Fruit fly (Drosophila melanogaster) whole organism, wandering third instar larva: ENCODE measurements around the gene CG31178.

Experiments used
- Abd-B ChIP-seq: fragments of >200 bp; optimal IDR thresholded peaks from 2 replicates; lab custom pipeline; 2017; ENCODE audit warnings: missing biosample characterization, missing genetic modification characterization
- CG32264 ChIP-seq: fragments of 200-800 bp; sonication (Bioruptor generic); optimal IDR thresholded peaks from 2 replicates; lab custom pipeline; 2016; ENCODE audit warnings: missing biosample characterization, missing genetic modification characterization
- CG9705 ChIP-seq: fragments of 200-800 bp; sonication (Bioruptor generic); optimal IDR thresholded peaks from 2 replicates; lab custom pipeline; 2018; ENCODE audit warnings: missing biosample characterization, mild to moderate bottlenecking, missing genetic modification characterization
- CrebA ChIP-seq: fragments of 200-800 bp; sonication (Bioruptor generic); optimal IDR thresholded peaks from 2 replicates; lab custom pipeline; 2016; ENCODE audit warnings: missing biosample characterization, mild to moderate bottlenecking, missing genetic modification characterization, borderline replicate concordance
- Dfd ChIP-seq: fragments of >200 bp; optimal IDR thresholded peaks from 2 replicates; lab custom pipeline; 2017; ENCODE audit warnings: missing biosample characterization, missing genetic modification characterization
- Dif ChIP-seq: fragments of 200-275, 200-300 bp; sonication (Bioruptor generic); optimal IDR thresholded peaks from 2 replicates; lab custom pipeline; 2018; ENCODE audit warnings: missing biosample characterization, missing genetic modification characterization; ENCODE audit not compliant: partially characterized antibody
- GATAd ChIP-seq: sonication (Bioruptor generic); optimal IDR thresholded peaks from 2 replicates; lab custom pipeline; 2016; ENCODE audit warnings: missing biosample characterization, missing genetic modification characterization
- HLH106 ChIP-seq: fragments of 200-800 bp; optimal IDR thresholded peaks from 3 replicates; lab custom pipeline; 2019; ENCODE audit warnings: missing biosample characterization, mild to moderate bottlenecking, missing genetic modification characterization, moderate library complexity
- Hnf4 ChIP-seq: fragments of 200-800 bp; sonication (Bioruptor generic); optimal IDR thresholded peaks from 2 replicates; lab custom pipeline; 2016; ENCODE audit warnings: missing biosample characterization, mild to moderate bottlenecking, missing genetic modification characterization
- Hr78 ChIP-seq: fragments of >200 bp; optimal IDR thresholded peaks from 2 replicates; lab custom pipeline; 2017; ENCODE audit warnings: missing biosample characterization, missing genetic modification characterization
- Hr83 ChIP-seq: fragments of 200-300 bp; sonication (Bioruptor generic); optimal IDR thresholded peaks from 2 replicates; lab custom pipeline; 2016; ENCODE audit warnings: missing biosample characterization, mild to moderate bottlenecking, missing genetic modification characterization, moderate library complexity; ENCODE audit not compliant: poor library complexity, severe bottlenecking
- Jra ChIP-seq: sonication (Bioruptor generic); optimal IDR thresholded peaks from 2 replicates; lab custom pipeline; 2016; ENCODE audit warnings: missing biosample characterization, missing genetic modification characterization
- Mio ChIP-seq: sonication (Bioruptor generic); optimal IDR thresholded peaks from 2 replicates; lab custom pipeline; 2016; ENCODE audit warnings: missing biosample characterization, missing genetic modification characterization
- Myc ChIP-seq: fragments of >200 bp; optimal IDR thresholded peaks from 2 replicates; lab custom pipeline; 2017
- N ChIP-seq: fragments of >200 bp; optimal IDR thresholded peaks from 2 replicates; lab custom pipeline; 2018; ENCODE audit warnings: missing biosample characterization, missing external identifiers, missing genetic modification characterization
- OdsH ChIP-seq: fragments of 200-800 bp; sonication (Bioruptor generic); optimal IDR thresholded peaks from 2 replicates; lab custom pipeline; 2016; ENCODE audit warnings: missing biosample characterization, mild to moderate bottlenecking, missing genetic modification characterization
- Rel ChIP-seq, 2 experiments: fragments of 200-800 bp; sonication (Bioruptor generic) in 1 of 2; optimal IDR thresholded peaks; 2 replicates in 1 of 2; 3 replicates in 1 of 2; lab custom pipeline; 2016 to 2019; ENCODE audit warnings: mild to moderate bottlenecking in 2 of 2, missing biosample characterization in 2 of 2, missing genetic modification characterization in 2 of 2, moderate library complexity in 1 of 2
- Sp1 ChIP-seq: fragments of 200-800 bp; sonication (Bioruptor generic); optimal IDR thresholded peaks from 3 replicates; lab custom pipeline; 2019; ENCODE audit warnings: missing biosample characterization, mild to moderate bottlenecking, missing genetic modification characterization, moderate library complexity
- Vsx2 ChIP-seq: fragments of 200-300, 225-300 bp; sonication (Bioruptor generic); optimal IDR thresholded peaks from 2 replicates; lab custom pipeline; 2018; ENCODE audit warnings: missing biosample characterization, missing genetic modification characterization; ENCODE audit not compliant: partially characterized antibody
- br ChIP-seq: fragments of 200-800 bp; sonication (Bioruptor generic); optimal IDR thresholded peaks from 2 replicates; lab custom pipeline; 2016; ENCODE audit warnings: missing biosample characterization, missing genetic modification characterization
- brk ChIP-seq: fragments of 200-800 bp; sonication (Bioruptor generic); optimal IDR thresholded peaks from 2 replicates; lab custom pipeline; 2016; ENCODE audit warnings: missing biosample characterization, mild to moderate bottlenecking, missing genetic modification characterization
- dl ChIP-seq, 2 experiments: fragments of 175-275, 200-275 bp in 1 of 2; fragments of 200-275 bp in 1 of 2; sonication (Bioruptor generic); optimal IDR thresholded peaks; lab custom pipeline; 2018; ENCODE audit warnings: mild to moderate bottlenecking in 2 of 2, missing biosample characterization in 2 of 2, missing genetic modification characterization in 2 of 2, moderate library complexity in 2 of 2; ENCODE audit not compliant: partially characterized antibody in 2 of 2, insufficient read depth in 1 of 2
- dmrt93B ChIP-seq: fragments of 200-800 bp; sonication (Bioruptor generic); optimal IDR thresholded peaks from 2 replicates; lab custom pipeline; 2018; ENCODE audit warnings: missing biosample characterization, mild to moderate bottlenecking, missing genetic modification characterization
- dsf ChIP-seq: sonication (Bioruptor generic); optimal IDR thresholded peaks from 2 replicates; lab custom pipeline; 2016; ENCODE audit warnings: missing biosample characterization, missing genetic modification characterization, borderline replicate concordance
- ey ChIP-seq: fragments of 200-800 bp; sonication (Bioruptor generic); optimal IDR thresholded peaks from 2 replicates; lab custom pipeline; 2016; ENCODE audit warnings: missing biosample characterization, missing genetic modification characterization
- foxo ChIP-seq, 2 experiments: fragments of 200-800 bp; sonication (Bioruptor generic); optimal IDR thresholded peaks; 2 replicates in 1 of 2; 3 replicates in 1 of 2; lab custom pipeline; 2016 to 2017; ENCODE audit warnings: missing biosample characterization in 2 of 2, missing genetic modification characterization in 2 of 2
- fru ChIP-seq: fragments of 200-800 bp; sonication (Bioruptor generic); optimal IDR thresholded peaks from 3 replicates; lab custom pipeline; 2016; ENCODE audit warnings: missing biosample characterization, mild to moderate bottlenecking, missing genetic modification characterization
- h ChIP-seq: fragments of 200-800 bp; sonication (Bioruptor generic); optimal IDR thresholded peaks from 3 replicates; lab custom pipeline; 2016; ENCODE audit warnings: missing biosample characterization, mild to moderate bottlenecking, missing genetic modification characterization
- jim ChIP-seq: fragments of 175-275, 200-325 bp; sonication (Bioruptor generic); optimal IDR thresholded peaks from 2 replicates; lab custom pipeline; 2016; ENCODE audit warnings: missing biosample characterization, mild to moderate bottlenecking, missing genetic modification characterization
- lola ChIP-seq: fragments of >200 bp; optimal IDR thresholded peaks from 2 replicates; lab custom pipeline; 2017; ENCODE audit warnings: missing biosample characterization, missing genetic modification characterization
- pan ChIP-seq: fragments of >200 bp; optimal IDR thresholded peaks from 2 replicates; lab custom pipeline; 2017
- psq ChIP-seq: fragments of 200-800 bp; sonication (Bioruptor generic); optimal IDR thresholded peaks from 3 replicates; lab custom pipeline; 2017; ENCODE audit warnings: missing biosample characterization, mild to moderate bottlenecking, missing genetic modification characterization, moderate library complexity
- rgr ChIP-seq: fragments of 200-800 bp; sonication (Bioruptor generic); optimal IDR thresholded peaks from 3 replicates; lab custom pipeline; 2016; ENCODE audit warnings: missing biosample characterization, mild to moderate bottlenecking, missing genetic modification characterization
- sage ChIP-seq: fragments of 200-800 bp; sonication (Bioruptor generic); optimal IDR thresholded peaks from 2 replicates; lab custom pipeline; 2016; ENCODE audit warnings: missing biosample characterization, mild to moderate bottlenecking, missing genetic modification characterization
- sv ChIP-seq: fragments of 200-800 bp; sonication (Bioruptor generic); optimal IDR thresholded peaks from 3 replicates; lab custom pipeline; 2016; ENCODE audit warnings: missing biosample characterization, missing genetic modification characterization
- tai ChIP-seq: sonication (Bioruptor generic); optimal IDR thresholded peaks from 2 replicates; lab custom pipeline; 2016; ENCODE audit warnings: missing biosample characterization, missing genetic modification characterization
- usp ChIP-seq: fragments of >200 bp; optimal IDR thresholded peaks from 2 replicates; lab custom pipeline; 2017; ENCODE audit warnings: missing biosample characterization, missing genetic modification characterization
- woc ChIP-seq: sonication (Bioruptor generic); optimal IDR thresholded peaks from 2 replicates; lab custom pipeline; 2016; ENCODE audit warnings: missing biosample characterization, mild to moderate bottlenecking, missing genetic modification characterization

The CG31178 gene

DNA sequence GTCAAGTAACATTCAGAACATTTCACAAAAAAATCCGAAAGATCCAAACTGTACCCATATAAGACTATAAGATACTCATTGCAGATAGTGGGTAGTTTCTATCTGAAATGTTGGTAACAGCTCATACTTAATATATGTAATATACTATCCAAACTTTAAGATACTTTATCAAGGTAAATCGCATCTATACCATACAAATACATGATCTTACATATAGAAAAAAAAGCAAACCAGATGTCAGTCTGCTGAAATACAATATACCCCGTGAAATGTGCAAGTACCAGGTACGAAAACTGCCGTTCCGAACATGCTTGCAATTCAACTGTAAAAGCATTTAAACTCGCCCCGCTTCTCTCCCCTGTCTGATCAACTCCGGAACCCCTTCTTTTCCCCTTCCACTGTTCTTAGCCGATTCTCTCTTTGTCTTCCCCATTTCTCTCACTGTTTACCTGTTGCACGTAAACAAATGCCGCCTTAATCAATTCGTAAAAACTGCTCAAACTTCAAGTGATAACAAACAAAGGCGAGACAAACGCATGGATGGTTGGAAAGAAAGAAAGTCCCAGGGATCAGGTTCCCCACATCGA lies 46.0 kb upstream of the CG31178 start:
- no peak for TF ChIP-seq CG9705 (GFP tag; lab: Kevin White, UChicago)
- TF ChIP-seq jim (GFP tag; lab: Kevin White, UChicago), result no peak
- peak; percentile 1 for TF ChIP-seq Hnf4 (GFP tag; lab: Kevin White, UChicago)
- TF ChIP-seq N (GFP tag; lab: Kevin White, UChicago), result no peak
- TF ChIP-seq dl (GFP tag; optimal IDR thresholded peaks at IDR 0.05; lab: Kevin White, UChicago; ENCODE audit: insufficient read depth in 1 of 2, partially characterized antibody in 2 of 2), result no peak
- peak; percentile 24 for TF ChIP-seq br
- no peak for TF ChIP-seq Myc
- TF ChIP-seq Dif (GFP tag; lab: Kevin White, UChicago), result no peak
- TF ChIP-seq Hr83 (GFP tag; lab: Kevin White, UChicago), result no peak
- TF ChIP-seq Rel (GFP tag; optimal IDR thresholded peaks at IDR 0.05; lab: Kevin White, UChicago), result no peak
- TF ChIP-seq Rel (tag; optimal IDR thresholded peaks at IDR 0.05; lab: Kevin White, UChicago), result peak; percentile 37
- TF ChIP-seq GATAd (GFP tag; lab: Kevin White, UChicago), result no peak
- TF ChIP-seq Jra, result no peak
- no peak for TF ChIP-seq sv (GFP tag; lab: Kevin White, UChicago)
- TF ChIP-seq fru (GFP tag; lab: Kevin White, UChicago), result peak; percentile 41
- no peak for TF ChIP-seq CrebA (GFP tag; lab: Kevin White, UChicago)
- peak; percentile 23 for TF ChIP-seq Sp1 (GFP tag; lab: Kevin White, UChicago)
- no peak for TF ChIP-seq brk (GFP tag; lab: Kevin White, UChicago)
- no peak for TF ChIP-seq dsf (GFP tag; lab: Kevin White, UChicago)
- TF ChIP-seq OdsH (GFP tag; lab: Kevin White, UChicago), result peak; percentile 58
- TF ChIP-seq CG32264 (GFP tag; lab: Kevin White, UChicago), result no peak
- TF ChIP-seq Mio (GFP tag; lab: Kevin White, UChicago), result no peak
- TF ChIP-seq h (GFP tag; lab: Kevin White, UChicago), result peak; percentile 71
- TF ChIP-seq usp (GFP tag; lab: Kevin White, UChicago), result no peak
- TF ChIP-seq Vsx2, result no peak
- peak; percentile 54 for TF ChIP-seq rgr (GFP tag; lab: Kevin White, UChicago)
- no peak for TF ChIP-seq tai (GFP tag; lab: Kevin White, UChicago)
- TF ChIP-seq dmrt93B, result peak; percentile 15
- no peak for TF ChIP-seq Dfd
- peak; percentile 50 for TF ChIP-seq pan (lab: Kevin White, UChicago)
- peak; percentile 49 for TF ChIP-seq ey (GFP tag; lab: Kevin White, UChicago)
- no peak for TF ChIP-seq Abd-B (GFP tag; lab: Kevin White, UChicago)
- peak; percentile 48 for TF ChIP-seq HLH106 (tag; lab: Kevin White, UChicago)
- TF ChIP-seq foxo (GFP tag; optimal IDR thresholded peaks at IDR 0.05; lab: Kevin White, UChicago), result peak in 1 of 2 experiments; percentile 51
- no peak for TF ChIP-seq lola
- no peak for TF ChIP-seq sage
- peak; percentile 56 for TF ChIP-seq psq (GFP tag; lab: Kevin White, UChicago)
- peak; percentile 57 for TF ChIP-seq woc
- TF ChIP-seq Hr78 (GFP tag; lab: Kevin White, UChicago), result no peak

DNA sequence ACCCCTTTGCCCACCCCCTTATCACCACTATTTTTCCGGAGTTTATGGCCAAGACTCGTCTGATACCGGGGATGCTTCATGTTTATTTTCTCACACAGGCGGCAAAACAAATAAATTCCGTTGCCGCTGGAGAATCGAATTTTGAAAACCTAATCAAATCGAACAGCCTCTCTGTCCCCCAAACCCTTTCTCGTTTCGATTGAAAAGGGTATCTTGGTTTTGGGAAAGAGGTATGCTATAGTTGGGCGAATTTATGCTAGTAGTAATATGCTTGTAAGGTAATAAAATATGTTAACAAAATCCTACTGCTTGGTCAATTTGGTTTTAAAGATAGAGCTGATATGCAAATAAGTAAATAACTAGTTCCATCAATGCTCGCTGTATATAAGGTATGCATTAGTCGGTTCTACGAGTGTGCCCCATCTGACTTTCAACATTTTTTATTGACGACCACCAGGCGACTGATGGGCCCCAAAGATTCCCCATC lies 45.5 kb upstream of the CG31178 start:
- TF ChIP-seq lola, result no peak
- TF ChIP-seq Hr78 (GFP tag; lab: Kevin White, UChicago), result no peak
- no peak for TF ChIP-seq Hr83 (GFP tag; lab: Kevin White, UChicago)
- TF ChIP-seq Hnf4 (GFP tag; lab: Kevin White, UChicago), result no peak
- no peak for TF ChIP-seq jim (GFP tag; lab: Kevin White, UChicago)
- no peak for TF ChIP-seq Dif (GFP tag; lab: Kevin White, UChicago)
- TF ChIP-seq tai (GFP tag; lab: Kevin White, UChicago), result no peak
- TF ChIP-seq Mio (GFP tag; lab: Kevin White, UChicago), result no peak
- TF ChIP-seq ey (GFP tag; lab: Kevin White, UChicago), result peak; percentile 51
- no peak for TF ChIP-seq Abd-B (GFP tag; lab: Kevin White, UChicago)
- TF ChIP-seq psq (GFP tag; lab: Kevin White, UChicago), result no peak
- no peak for TF ChIP-seq dl (GFP tag; optimal IDR thresholded peaks at IDR 0.05; lab: Kevin White, UChicago; ENCODE audit: insufficient read depth in 1 of 2, partially characterized antibody in 2 of 2)
- TF ChIP-seq sage, result no peak
- no peak for TF ChIP-seq CG9705 (GFP tag; lab: Kevin White, UChicago)
- no peak for TF ChIP-seq Sp1 (GFP tag; lab: Kevin White, UChicago)
- no peak for TF ChIP-seq usp (GFP tag; lab: Kevin White, UChicago)
- peak; percentile 16 for TF ChIP-seq OdsH (GFP tag; lab: Kevin White, UChicago)
- no peak for TF ChIP-seq Myc
- peak; percentile 20 for TF ChIP-seq br
- TF ChIP-seq foxo (GFP tag; optimal IDR thresholded peaks at IDR 0.05; lab: Kevin White, UChicago), result peak in 1 of 2 experiments; percentile 11
- no peak for TF ChIP-seq Dfd
- TF ChIP-seq sv (GFP tag; lab: Kevin White, UChicago), result peak; percentile 10
- TF ChIP-seq pan (lab: Kevin White, UChicago), result no peak
- TF ChIP-seq brk (GFP tag; lab: Kevin White, UChicago), result no peak
- no peak for TF ChIP-seq dsf (GFP tag; lab: Kevin White, UChicago)
- no peak for TF ChIP-seq CrebA (GFP tag; lab: Kevin White, UChicago)
- no peak for TF ChIP-seq woc
- no peak for TF ChIP-seq Rel (GFP tag; optimal IDR thresholded peaks at IDR 0.05; lab: Kevin White, UChicago)
- TF ChIP-seq Rel (tag; optimal IDR thresholded peaks at IDR 0.05; lab: Kevin White, UChicago), result no peak
- peak; percentile 44 for TF ChIP-seq h (GFP tag; lab: Kevin White, UChicago)
- peak; percentile 24 for TF ChIP-seq rgr (GFP tag; lab: Kevin White, UChicago)
- no peak for TF ChIP-seq N (GFP tag; lab: Kevin White, UChicago)
- no peak for TF ChIP-seq dmrt93B
- no peak for TF ChIP-seq Jra
- no peak for TF ChIP-seq CG32264 (GFP tag; lab: Kevin White, UChicago)
- TF ChIP-seq GATAd (GFP tag; lab: Kevin White, UChicago), result no peak
- peak; percentile 47 for TF ChIP-seq fru (GFP tag; lab: Kevin White, UChicago)
- TF ChIP-seq Vsx2, result no peak
- TF ChIP-seq HLH106 (tag; lab: Kevin White, UChicago), result no peak
